Worm (Caenorhabditis elegans) whole organism, L4/young adult: ENCODE data around the gene ttr-1.

Source experiments
- dao-5 ChIP-seq: sonication (generic microtip); optimal IDR thresholded peaks from 2 replicates; lab custom pipeline; 2016; ENCODE audit warnings: missing genotype, missing genetic modification characterization, moderate library complexity, missing compliant biosample characterization
- him-1 ChIP-seq: sonication (generic microtip); optimal IDR thresholded peaks from 2 replicates; lab custom pipeline; 2016; ENCODE audit warnings: missing genotype, missing genetic modification reagents, missing genetic modification characterization, missing compliant biosample characterization

- TF ChIP-seq him-1 (tag; lab: Kevin White, UChicago) (no peak), dao-5 (tag; lab: Kevin White, UChicago) (no peak)
These were observed 36.6 kb downstream of the ttr-1 start for ce11 chrIII:9965444-9965843.
